Worm (Caenorhabditis elegans) whole organism, L4/young adult: Measurements from ENCODE around the gene hira-1.

ENCODE experiments used
- W03F9.2 ChIP-seq: fragments of 150-350 bp; optimal IDR thresholded peaks from 2 replicates; lab custom pipeline; 2014; ENCODE audit warnings: missing biosample characterization, missing genetic modification characterization
- dao-5 ChIP-seq: sonication (generic microtip); optimal IDR thresholded peaks from 2 replicates; lab custom pipeline; 2016; ENCODE audit warnings: missing genotype, missing genetic modification characterization, moderate library complexity, missing compliant biosample characterization
- him-1 ChIP-seq: sonication (generic microtip); optimal IDR thresholded peaks from 2 replicates; lab custom pipeline; 2016; ENCODE audit warnings: missing genotype, missing genetic modification reagents, missing genetic modification characterization, missing compliant biosample characterization

hira-1 gene

DNA sequence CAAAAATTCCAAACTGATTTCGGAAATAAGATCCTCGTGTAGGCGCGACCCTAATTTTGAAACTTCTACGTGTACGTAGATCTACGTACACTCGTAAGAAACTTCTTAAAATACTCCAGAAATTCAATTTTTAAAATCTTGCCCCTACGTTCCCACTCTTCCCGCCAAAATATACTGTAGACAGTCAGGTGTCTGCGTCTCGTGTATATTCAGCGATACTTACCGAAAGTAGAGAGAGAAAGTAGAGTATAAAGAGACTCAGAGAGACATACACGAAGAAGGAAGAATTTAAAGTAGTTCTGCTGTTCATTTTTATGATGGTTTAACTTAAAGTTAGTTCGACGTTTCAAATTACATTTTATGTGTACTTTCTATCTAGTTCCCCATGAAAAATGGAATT lies 2.3 kb downstream of the hira-1 start:
- TF ChIP-seq him-1 (tag; lab: Kevin White, UChicago) (no peak), W03F9.2 (tag; lab: Kevin White, UChicago) (no peak), dao-5 (tag; lab: Kevin White, UChicago) (no peak)

DNA sequence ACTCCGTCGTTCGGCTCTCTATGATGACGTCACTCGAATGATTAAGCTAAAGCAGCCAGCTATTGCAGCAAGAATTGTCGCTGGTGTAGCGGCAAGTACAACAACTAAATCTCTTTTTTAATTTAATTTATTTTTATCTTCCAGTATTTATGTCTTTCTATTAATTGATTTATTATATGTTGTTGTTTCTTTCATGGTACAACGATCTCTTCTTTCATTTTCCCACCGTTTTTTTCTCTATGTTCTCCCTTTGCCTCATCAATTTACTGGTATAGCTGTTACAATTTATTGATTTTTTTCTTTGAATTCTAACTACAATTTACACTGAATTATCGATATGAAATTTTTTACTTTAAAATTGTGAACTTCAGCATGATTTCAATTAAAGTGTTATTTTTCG lies 4.8 kb downstream of the hira-1 start, which contains the start of gene moc-6:
moc-6 (plus strand) TSS at position 301 of the 400 bp plus-strand sequence.
- TF ChIP-seq him-1 (tag; lab: Kevin White, UChicago) (no peak), dao-5 (tag; lab: Kevin White, UChicago) (no peak), W03F9.2 (tag; lab: Kevin White, UChicago) (no peak)

DNA sequence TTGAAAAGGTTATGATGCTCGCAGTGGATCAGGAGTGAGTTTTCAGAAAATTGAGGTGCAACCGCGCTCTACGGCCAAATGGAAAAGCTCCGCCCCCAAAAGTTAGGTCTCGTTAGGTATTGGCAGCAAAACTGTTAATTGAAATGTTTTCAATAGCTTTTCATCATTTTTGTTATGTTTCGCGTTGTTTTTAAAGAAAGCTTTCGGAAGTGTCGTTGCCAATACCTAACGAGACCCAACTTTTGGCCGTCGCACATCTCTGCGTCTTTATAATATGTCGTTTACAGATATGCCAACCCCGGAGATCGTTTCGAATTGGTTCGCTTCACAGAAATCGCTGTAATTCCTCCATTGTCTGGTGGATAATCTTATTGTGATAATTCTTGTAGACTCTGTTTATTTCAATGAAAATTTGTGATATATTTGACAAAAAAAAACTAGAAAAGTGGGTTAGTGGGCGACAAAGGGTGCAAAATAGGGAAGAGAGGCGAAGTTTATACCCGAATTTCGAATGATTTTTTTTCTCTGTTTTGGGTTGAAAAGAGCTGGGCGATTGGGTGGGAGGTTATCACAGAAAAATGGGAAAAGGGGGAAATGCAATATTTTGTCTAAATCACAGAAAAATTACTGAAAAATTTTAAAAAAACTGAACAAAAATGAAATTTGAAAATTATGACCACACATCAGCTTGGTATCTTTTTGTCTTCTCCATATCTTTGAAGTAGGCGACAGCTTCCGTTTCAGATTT lies 5.5 kb downstream of the hira-1 start:
- TF ChIP-seq him-1 (tag; lab: Kevin White, UChicago), result no peak
- TF ChIP-seq W03F9.2 (tag; lab: Kevin White, UChicago), result no peak
- no peak for TF ChIP-seq dao-5 (tag; lab: Kevin White, UChicago)

DNA sequence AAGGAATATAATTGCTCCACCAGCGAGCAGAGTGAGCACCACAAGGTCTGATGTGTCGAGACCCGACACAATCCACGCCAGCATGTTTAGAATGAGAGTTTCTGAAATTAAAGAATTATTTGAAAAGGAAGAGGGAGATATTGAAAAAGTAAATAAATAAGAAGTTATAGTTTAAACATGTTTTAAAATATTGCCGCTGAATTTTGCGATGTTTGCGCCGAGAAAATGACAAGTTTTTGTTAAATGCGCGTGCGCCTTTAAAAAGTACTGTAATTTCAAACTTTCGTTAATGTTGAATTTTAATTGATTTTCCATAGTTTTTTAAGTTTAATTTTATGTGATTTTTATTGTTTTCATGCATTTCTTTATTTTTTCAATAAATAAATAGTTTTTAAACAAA lies 8.7 kb downstream of the hira-1 start, which contains the start of gene emb-8:
emb-8 (minus strand) TSS at position 101 of the 400 bp plus-strand sequence.
- no peak for TF ChIP-seq him-1 (tag; lab: Kevin White, UChicago)
- TF ChIP-seq dao-5 (tag; lab: Kevin White, UChicago), result no peak
- no peak for TF ChIP-seq W03F9.2 (tag; lab: Kevin White, UChicago)

DNA sequence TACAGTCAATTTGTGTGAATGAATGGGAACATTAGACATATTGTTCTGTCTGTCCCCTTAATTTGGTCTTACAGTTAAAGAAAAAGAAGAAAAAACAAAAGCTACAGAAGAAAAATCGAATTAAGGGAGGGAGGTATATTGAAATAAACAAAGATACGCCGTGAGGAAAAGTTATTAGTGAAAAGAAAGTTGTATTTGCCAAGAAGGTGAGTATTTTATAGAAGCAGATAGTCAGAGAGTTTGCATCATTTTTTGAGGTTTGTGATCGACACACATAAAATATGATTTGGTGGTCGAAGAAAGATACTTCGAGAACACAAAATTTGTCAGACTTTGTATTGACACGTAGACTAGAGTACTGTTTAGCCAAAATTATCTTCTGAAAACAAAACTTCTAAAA lies 9.4 kb downstream of the hira-1 start:
- no peak for TF ChIP-seq dao-5 (tag; lab: Kevin White, UChicago)

DNA sequence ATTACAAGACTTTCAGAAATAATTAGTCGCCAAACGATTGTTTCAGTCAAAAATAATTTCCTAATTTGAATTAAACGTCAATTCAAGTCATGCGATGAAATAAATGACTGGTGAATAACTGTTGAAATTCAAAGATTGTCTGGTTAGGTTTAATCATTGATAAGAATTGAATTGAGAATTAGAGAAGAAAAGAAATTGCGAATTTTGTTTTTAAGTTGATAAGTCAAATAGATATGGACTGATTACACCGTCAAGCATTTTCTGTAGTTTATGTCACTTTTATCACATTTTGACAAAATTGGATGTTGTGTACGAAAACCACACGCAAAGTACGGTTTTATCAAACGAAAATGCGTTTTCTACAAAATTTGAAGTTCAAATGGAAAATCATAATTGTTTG lies 10.3 kb downstream of the hira-1 start:
- TF ChIP-seq him-1 (tag; lab: Kevin White, UChicago) (no peak), W03F9.2 (tag; lab: Kevin White, UChicago) (no peak), dao-5 (tag; lab: Kevin White, UChicago) (no peak)

DNA sequence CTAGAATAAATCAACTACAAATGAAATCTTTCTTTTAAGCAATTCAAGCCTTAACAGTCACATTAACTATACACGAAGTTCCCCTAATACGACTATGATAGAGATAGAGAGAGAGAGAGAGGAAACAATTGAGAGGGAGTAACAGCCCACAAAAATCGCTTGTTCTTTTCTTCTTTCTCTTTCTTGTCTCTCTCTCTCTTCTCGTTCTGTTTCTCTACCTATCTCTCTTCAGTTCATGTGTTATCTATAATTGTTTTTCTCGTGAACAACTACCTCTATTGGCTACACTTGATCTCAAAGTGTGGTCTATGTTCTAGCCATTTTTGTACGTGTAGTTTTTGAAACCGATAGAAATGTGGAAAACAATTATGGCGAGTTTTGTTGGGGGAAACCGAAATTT lies 11.7 kb downstream of the hira-1 start:
- TF ChIP-seq dao-5 (tag; lab: Kevin White, UChicago) (no peak), him-1 (tag; lab: Kevin White, UChicago) (no peak), W03F9.2 (tag; lab: Kevin White, UChicago) (peak; percentile 46)

DNA sequence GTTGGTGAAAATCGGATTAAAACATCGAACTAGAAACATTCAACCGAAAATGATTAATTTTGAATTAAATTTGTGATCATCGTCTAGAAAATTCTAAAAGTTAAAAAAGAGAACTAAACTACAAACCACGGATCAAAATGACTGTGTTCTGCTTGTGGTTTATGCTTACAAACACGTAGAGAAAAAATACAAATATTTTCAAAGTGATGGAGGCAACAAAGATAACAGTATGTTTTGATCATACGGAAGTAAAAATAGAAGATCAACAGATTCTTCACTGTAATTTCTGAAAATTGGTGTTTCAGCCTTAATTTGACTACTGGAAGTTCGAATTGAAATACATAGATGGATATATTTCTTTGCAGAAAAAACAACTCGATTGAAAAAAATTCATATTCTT lies 12.4 kb downstream of the hira-1 start:
- TF ChIP-seq dao-5 (tag; lab: Kevin White, UChicago) (no peak), W03F9.2 (tag; lab: Kevin White, UChicago) (peak; percentile 8)

DNA sequence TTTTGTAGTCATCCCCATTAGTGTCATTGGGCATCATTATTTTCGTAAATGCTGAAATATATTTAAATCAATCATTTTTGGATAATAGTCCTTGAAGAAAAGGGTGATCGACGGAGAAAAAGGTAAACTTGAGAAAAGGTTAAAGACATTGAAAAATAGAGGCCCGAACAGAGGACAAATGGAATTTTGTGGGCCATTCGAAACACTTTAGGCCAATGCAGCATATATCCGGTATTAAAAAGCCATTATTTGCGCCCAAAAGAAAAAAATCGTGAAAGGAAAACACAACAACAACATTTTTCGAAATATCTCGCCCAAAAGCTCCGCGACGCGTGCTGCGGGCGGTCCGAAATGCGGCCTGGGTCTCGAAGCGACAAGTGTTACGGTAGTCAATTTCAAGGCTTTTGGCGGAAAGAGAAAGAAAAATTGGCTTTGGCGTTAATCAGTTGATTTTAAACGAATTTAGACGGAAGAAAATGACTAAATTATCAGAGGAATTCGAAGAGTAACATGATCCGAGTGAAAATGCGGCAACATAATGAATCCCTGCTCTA lies 16.0 kb downstream of the hira-1 start, which contains the start of gene morc-1:
morc-1 (minus strand) TSS at position 51 of the 554 bp plus-strand sequence.
- TF ChIP-seq him-1 (tag; lab: Kevin White, UChicago), result no peak
- no peak for TF ChIP-seq dao-5 (tag; lab: Kevin White, UChicago)
- TF ChIP-seq W03F9.2 (tag; lab: Kevin White, UChicago), result no peak

DNA sequence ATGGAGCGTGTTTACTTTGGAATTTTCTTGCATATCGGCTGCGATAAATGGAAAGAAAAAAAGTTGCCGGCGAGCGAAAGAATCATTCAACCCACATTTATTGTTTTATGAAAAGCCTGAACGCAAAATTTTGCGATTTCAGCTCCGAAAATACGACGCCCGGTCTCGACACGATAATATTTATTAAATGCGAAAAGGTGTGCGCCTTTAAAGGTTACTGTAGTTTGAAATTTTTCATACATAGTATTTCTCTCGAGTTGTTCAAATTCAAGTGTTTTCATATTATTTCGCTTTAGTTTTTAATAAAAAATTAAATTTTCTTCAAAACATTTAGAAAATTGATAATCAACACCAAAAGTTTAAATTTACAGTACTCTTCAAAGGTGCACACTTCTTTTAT lies 18.1 kb downstream of the hira-1 start, which contains the start of gene syx-16:
syx-16 (minus strand) TSS at position 118 of the 400 bp plus-strand sequence.
- no peak for TF ChIP-seq him-1 (tag; lab: Kevin White, UChicago)

DNA sequence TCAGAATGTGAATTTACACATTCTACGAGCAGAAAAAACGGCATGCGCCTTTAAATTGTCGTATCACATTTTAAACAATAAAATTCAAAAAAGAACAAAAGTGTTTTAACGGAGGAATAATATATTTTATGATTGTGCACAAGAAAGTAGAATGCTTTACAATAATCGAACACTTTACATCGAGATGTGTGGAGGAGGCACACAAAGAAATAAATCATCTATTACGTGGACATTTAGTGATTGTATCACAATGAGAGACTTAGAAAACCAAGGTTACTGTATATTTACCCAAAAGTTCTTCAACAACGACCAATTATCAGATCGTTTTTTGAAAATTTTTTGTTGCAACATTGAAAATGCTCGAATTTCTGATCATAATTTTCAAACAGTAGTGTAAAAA lies 19.3 kb downstream of the hira-1 start:
- TF ChIP-seq him-1 (tag; lab: Kevin White, UChicago) (no peak), W03F9.2 (tag; lab: Kevin White, UChicago) (no peak), dao-5 (tag; lab: Kevin White, UChicago) (no peak)

DNA sequence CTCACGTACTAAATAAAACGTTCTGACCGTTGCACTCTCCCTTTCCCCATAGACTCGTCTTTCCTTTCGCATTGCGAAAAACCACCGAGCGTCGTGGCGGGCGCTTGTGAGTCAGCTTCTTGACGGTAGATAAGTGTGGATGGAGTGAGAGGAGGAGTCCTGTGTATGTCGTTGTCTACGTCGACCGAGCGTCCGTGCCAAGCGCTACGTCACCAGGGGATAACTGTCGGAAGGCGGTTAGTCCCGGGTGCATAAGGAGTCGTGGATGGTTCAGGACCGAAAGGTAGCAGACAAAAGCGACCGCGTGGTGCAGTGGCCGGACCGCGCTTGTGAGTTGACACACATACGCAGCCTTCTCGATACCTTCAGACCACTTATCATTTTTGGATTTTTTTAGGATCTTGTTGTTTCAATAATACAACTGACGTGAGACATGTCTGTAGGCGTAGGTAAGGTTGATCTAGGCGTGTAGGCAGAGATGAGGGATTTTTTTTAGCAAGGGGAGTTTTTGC lies 20.3 kb downstream of the hira-1 start:
- TF ChIP-seq W03F9.2 (tag; lab: Kevin White, UChicago) (peak; percentile 46), dao-5 (tag; lab: Kevin White, UChicago) (peak; percentile 81)

DNA sequence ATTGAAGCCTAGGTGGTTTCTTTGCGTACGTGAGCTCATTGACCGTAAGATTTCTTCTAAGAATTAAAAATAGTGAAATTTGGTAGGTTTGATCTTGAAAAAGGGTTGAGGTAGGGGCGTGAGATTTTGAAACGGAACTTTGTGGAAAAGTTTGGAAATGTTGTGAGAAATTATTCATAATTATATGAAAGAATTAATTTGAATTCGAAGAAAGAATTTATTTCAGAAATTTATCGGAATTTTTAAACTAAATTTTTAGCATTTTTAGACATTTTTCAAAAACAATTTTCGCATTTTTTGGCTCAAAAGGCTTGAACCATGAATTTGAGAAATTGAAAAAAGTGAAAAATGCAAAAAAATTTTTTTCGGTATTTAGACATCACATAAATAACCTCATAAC lies 23.2 kb downstream of the hira-1 start:
- TF ChIP-seq dao-5 (tag; lab: Kevin White, UChicago) (no peak), him-1 (tag; lab: Kevin White, UChicago) (no peak), W03F9.2 (tag; lab: Kevin White, UChicago) (no peak)

DNA sequence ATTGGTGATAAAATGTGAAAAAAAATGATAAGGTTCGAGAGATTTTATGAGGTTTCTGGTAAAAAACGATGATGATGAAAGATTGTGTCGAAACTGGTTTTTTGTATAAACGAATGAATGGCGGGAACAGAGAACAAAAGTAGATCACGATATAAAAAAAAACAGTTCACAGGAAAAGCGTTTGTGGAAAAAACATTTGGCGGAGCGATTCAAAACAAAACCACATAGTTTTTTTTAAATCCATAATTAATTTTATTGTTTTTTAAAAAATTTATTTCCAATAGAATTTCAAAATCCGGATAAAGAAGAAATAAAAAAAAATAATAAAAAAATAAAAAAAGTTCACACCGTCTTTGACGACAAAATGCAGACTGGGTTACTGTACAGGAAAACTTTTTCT lies 24.5 kb downstream of the hira-1 start, which contains the start of gene ZC155.4:
ZC155.4 (minus strand) TSS at position 101 of the 400 bp plus-strand sequence.
- TF ChIP-seq dao-5 (tag; lab: Kevin White, UChicago) (no peak), W03F9.2 (tag; lab: Kevin White, UChicago) (no peak), him-1 (tag; lab: Kevin White, UChicago) (no peak)
